Comparison of ENCODE assay signal across 6 fruit fly cellular contexts in genomic region chr3R:11619709-11620409, dm6.
A peak's percentile ranks its signal among the peaks of the same experiment; 100 is the strongest.
TF ChIP-seq lines count a peak whose summit lies in the region.

Jupiter (minus strand) TSS chr3R:11619906.
CG14710 (plus strand) TSS chr3R:11620090.

- TF ChIP-seq CTCF in S2 (optimal IDR thresholded peaks at IDR 0.05; lab: Kevin White, UChicago), result peak; percentile 31 to 38
- peak; percentile 43 for TF ChIP-seq CTCF in whole organism, embryonic (GFP tag; optimal IDR thresholded peaks at IDR 0.05; lab: Kevin White, UChicago)

TF ChIP-seq in whole organism, adult, 20 proteins besides CTCF, POLR2A, EP300 and RAD21 (continues in another document):
- TF ChIP-seq ovo (GFP tag; optimal IDR thresholded peaks at IDR 0.05; lab: Kevin White, UChicago), result peak; percentile 63
- no peak for TF ChIP-seq CG5204 (GFP tag; optimal IDR thresholded peaks at IDR 0.05; lab: Kevin White, UChicago)
- peak; percentile 45 for TF ChIP-seq cic (GFP tag; optimal IDR thresholded peaks at IDR 0.05; lab: Kevin White, UChicago)
- peak; percentile 78 for TF ChIP-seq CG1620 (GFP tag; optimal IDR thresholded peaks at IDR 0.05; lab: Kevin White, UChicago)
- peak; percentile 70 for TF ChIP-seq tj (GFP tag; optimal IDR thresholded peaks at IDR 0.05; lab: Kevin White, UChicago)
- peak; percentile 5 for TF ChIP-seq pad (GFP tag; optimal IDR thresholded peaks at IDR 0.05; lab: Kevin White, UChicago)
- TF ChIP-seq kay (GFP tag; lab: Kevin White, UChicago; ENCODE audit: borderline replicate concordance), result no peak
- TF ChIP-seq toe (GFP tag; optimal IDR thresholded peaks at IDR 0.05; lab: Kevin White, UChicago), result no peak
- TF ChIP-seq bab1 (GFP tag; optimal IDR thresholded peaks at IDR 0.05; lab: Kevin White, UChicago), result peak; percentile 72
- TF ChIP-seq CG14711 (tag; optimal IDR thresholded peaks at IDR 0.05; lab: Kevin White, UChicago), result peak; percentile 72
- peak; percentile 63 for TF ChIP-seq CG7101 (tag; optimal IDR thresholded peaks at IDR 0.05; lab: Kevin White, UChicago)
- TF ChIP-seq Clk (GFP tag; optimal IDR thresholded peaks at IDR 0.05; lab: Kevin White, UChicago), result peak; percentile 59
- peak; percentile 4 for TF ChIP-seq CG12768 (GFP tag; optimal IDR thresholded peaks at IDR 0.05; lab: Kevin White, UChicago)
- TF ChIP-seq CG7045 (GFP tag; optimal IDR thresholded peaks at IDR 0.05; lab: Kevin White, UChicago), result peak; percentile 23
- no peak for TF ChIP-seq cnc (optimal IDR thresholded peaks at IDR 0.05; lab: Kevin White, UChicago)
- TF ChIP-seq CG33017 (tag; optimal IDR thresholded peaks at IDR 0.05; lab: Kevin White, UChicago), result peak; percentile 27
- TF ChIP-seq Hr96 (GFP tag; optimal IDR thresholded peaks at IDR 0.05; lab: Kevin White, UChicago), result no peak
- TF ChIP-seq Crg-1 (GFP tag; optimal IDR thresholded peaks at IDR 0.05; lab: Kevin White, UChicago), result peak; percentile 38

TF ChIP-seq in whole organism, embryonic, 481 proteins besides CTCF, POLR2A, EP300 and RAD21 (continues in another document):
- TF ChIP-seq CG18011 (GFP tag; optimal IDR thresholded peaks at IDR 0.05; lab: Kevin White, UChicago) (peak; percentile 6), unpg (GFP tag; optimal IDR thresholded peaks at IDR 0.05; lab: Kevin White, UChicago) (peak; percentile 53), HmgD (GFP tag; optimal IDR thresholded peaks at IDR 0.05; lab: Kevin White, UChicago) (peak; percentile 96), D19A (tag; optimal IDR thresholded peaks at IDR 0.05; lab: Kevin White, UChicago) (peak; percentile 23), lbe (GFP tag; optimal IDR thresholded peaks at IDR 0.05; lab: Kevin White, UChicago) (peak; percentile 46), pum (GFP tag; optimal IDR thresholded peaks at IDR 0.05; lab: Kevin White, UChicago) (peak; percentile 75), CrebB (tag; optimal IDR thresholded peaks at IDR 0.05; lab: Kevin White, UChicago) (peak; percentile 50), CG15479 (GFP tag; optimal IDR thresholded peaks at IDR 0.05; lab: Kevin White, UChicago) (peak; percentile 4), Awh (GFP tag; IDR thresholded peaks at IDR 0.05; lab: Robert Waterston, UW) (no peak), fd102C (GFP tag; optimal IDR thresholded peaks at IDR 0.05; lab: Kevin White, UChicago) (no peak), CG9876 (GFP tag; optimal IDR thresholded peaks at IDR 0.05; lab: Kevin White, UChicago) (peak; percentile 71), Adf1 (GFP tag; IDR thresholded peaks at IDR 0.05; lab: Robert Waterston, UW) (peak; percentile 23; the same call in 1 of the 2 replicates), hb (GFP tag; IDR thresholded peaks at IDR 0.05; lab: Robert Waterston, UW; ENCODE audit: partially characterized antibody) (no peak), hth (optimal IDR thresholded peaks at IDR 0.05; lab: Kevin White, UChicago) (no peak), pb (GFP tag; optimal IDR thresholded peaks at IDR 0.05; lab: Kevin White, UChicago) (no peak), CG33557 (GFP tag; optimal IDR thresholded peaks at IDR 0.05; lab: Kevin White, UChicago) (peak; percentile 27), CHES-1-like (GFP tag; optimal IDR thresholded peaks at IDR 0.05; lab: Kevin White, UChicago) (peak; percentile 90), knrl (GFP tag; IDR thresholded peaks at IDR 0.05; lab: Robert Waterston, UW; ENCODE audit: partially characterized antibody) (peak; percentile 47; the same call in 1 of the 3 replicates)

TF ChIP-seq in whole organism, prepupa, 60 proteins besides CTCF, POLR2A, EP300 and RAD21 (continues in another document):
- TF ChIP-seq lz (GFP tag; optimal IDR thresholded peaks at IDR 0.05; lab: Kevin White, UChicago) (peak; percentile 73), topi (GFP tag; optimal IDR thresholded peaks at IDR 0.05; lab: Kevin White, UChicago) (peak; percentile 36), CG6276 (GFP tag; optimal IDR thresholded peaks at IDR 0.05; lab: Kevin White, UChicago) (no peak), CG16779 (tag; optimal IDR thresholded peaks at IDR 0.05; lab: Kevin White, UChicago) (no peak), CG4318 (GFP tag; optimal IDR thresholded peaks at IDR 0.05; lab: Kevin White, UChicago) (no peak), esn (GFP tag; optimal IDR thresholded peaks at IDR 0.05; lab: Kevin White, UChicago) (peak; percentile 56), Sox15 (GFP tag; optimal IDR thresholded peaks at IDR 0.05; lab: Kevin White, UChicago) (peak; percentile 49), Eip93F (GFP tag; optimal IDR thresholded peaks at IDR 0.05; lab: Kevin White, UChicago) (no peak), CG34406 (GFP tag; optimal IDR thresholded peaks at IDR 0.05; lab: Kevin White, UChicago) (no peak), acj6 (GFP tag; optimal IDR thresholded peaks at IDR 0.05; lab: Kevin White, UChicago) (peak; percentile 41), Hr4 (GFP tag; optimal IDR thresholded peaks at IDR 0.05; lab: Kevin White, UChicago) (peak; percentile 37), CG32006 (GFP tag; optimal IDR thresholded peaks at IDR 0.05; lab: Kevin White, UChicago) (no peak), Gug (GFP tag; IDR thresholded peaks at IDR 0.05; lab: Robert Waterston, UW) (peak; percentile 50; the same call in 1 of the 2 replicates), Smox (GFP tag; optimal IDR thresholded peaks at IDR 0.05; lab: Kevin White, UChicago) (no peak), pdm3 (GFP tag; optimal IDR thresholded peaks at IDR 0.05; lab: Kevin White, UChicago) (no peak), CG1621 (tag; optimal IDR thresholded peaks at IDR 0.05; lab: Kevin White, UChicago) (peak; percentile 39), CG9139 (GFP tag; optimal IDR thresholded peaks at IDR 0.05; lab: Kevin White, UChicago) (no peak), net (GFP tag; optimal IDR thresholded peaks at IDR 0.05; lab: Kevin White, UChicago) (no peak), CG6792 (GFP tag; optimal IDR thresholded peaks at IDR 0.05; lab: Kevin White, UChicago) (peak; percentile 17)

TF ChIP-seq in whole organism, pupa, 21 proteins besides CTCF, POLR2A, EP300 and RAD21:
- TF ChIP-seq EcR (GFP tag; optimal IDR thresholded peaks at IDR 0.05; lab: Kevin White, UChicago), result peak; percentile 42
- peak; percentile 61; the same call in 1 of the 2 replicates for TF ChIP-seq Ets98B (GFP tag; IDR thresholded peaks at IDR 0.05; lab: Robert Waterston, UW)
- no peak for TF ChIP-seq CG34367 (tag; optimal IDR thresholded peaks at IDR 0.05; lab: Kevin White, UChicago)
- TF ChIP-seq Snoo (tag; optimal IDR thresholded peaks at IDR 0.05; lab: Kevin White, UChicago), result peak; percentile 37
- no peak for TF ChIP-seq CG13204 (GFP tag; optimal IDR thresholded peaks at IDR 0.05; lab: Kevin White, UChicago)
- TF ChIP-seq CG32121 (GFP tag; IDR thresholded peaks at IDR 0.05; lab: Robert Waterston, UW), result peak; percentile 57; the same call in 1 of the 2 replicates
- TF ChIP-seq CG14655 (GFP tag; optimal IDR thresholded peaks at IDR 0.05; lab: Kevin White, UChicago), result no peak
- TF ChIP-seq gl (tag; optimal IDR thresholded peaks at IDR 0.05; lab: Kevin White, UChicago), result peak; percentile 31
- TF ChIP-seq CG8159 (tag; optimal IDR thresholded peaks at IDR 0.05; lab: Kevin White, UChicago), result peak; percentile 41
- TF ChIP-seq fd96Ca (GFP tag; IDR thresholded peaks at IDR 0.05; lab: Robert Waterston, UW), result peak; percentile 51; the same call in 2 of the 3 replicates
- TF ChIP-seq Pif1B (GFP tag; optimal IDR thresholded peaks at IDR 0.05; lab: Kevin White, UChicago), result no peak
- peak; percentile 35 for TF ChIP-seq CG15710 (tag; optimal IDR thresholded peaks at IDR 0.05; lab: Kevin White, UChicago)
- peak; percentile 58 for TF ChIP-seq CG4496 (GFP tag; IDR thresholded peaks at IDR 0.05; lab: Robert Waterston, UW)
- peak; percentile 44; the same call in 1 of the 2 replicates for TF ChIP-seq rn (GFP tag; IDR thresholded peaks at IDR 0.05; lab: Robert Waterston, UW)
- TF ChIP-seq CG17806 (tag; optimal IDR thresholded peaks at IDR 0.05; lab: Kevin White, UChicago), result peak; percentile 39
- no peak for TF ChIP-seq D1 (tag; optimal IDR thresholded peaks at IDR 0.05; lab: Kevin White, UChicago)
- TF ChIP-seq CG10348 (GFP tag; IDR thresholded peaks at IDR 0.05; lab: Robert Waterston, UW), result no peak

TF ChIP-seq in whole organism, wandering third instar larva, 38 proteins besides CTCF, POLR2A, EP300 and RAD21 (continues in another document):
- TF ChIP-seq woc (GFP tag; optimal IDR thresholded peaks at IDR 0.05; lab: Kevin White, UChicago) (peak; percentile 37), CrebA (GFP tag; optimal IDR thresholded peaks at IDR 0.05; lab: Kevin White, UChicago; ENCODE audit: borderline replicate concordance) (no peak), tai (GFP tag; optimal IDR thresholded peaks at IDR 0.05; lab: Kevin White, UChicago) (no peak), CG32264 (GFP tag; optimal IDR thresholded peaks at IDR 0.05; lab: Kevin White, UChicago) (no peak), usp (GFP tag; optimal IDR thresholded peaks at IDR 0.05; lab: Kevin White, UChicago) (no peak), GATAd (GFP tag; optimal IDR thresholded peaks at IDR 0.05; lab: Kevin White, UChicago) (no peak), dmrt93B (GFP tag; optimal IDR thresholded peaks at IDR 0.05; lab: Kevin White, UChicago) (no peak), Hr83 (GFP tag; optimal IDR thresholded peaks at IDR 0.05; lab: Kevin White, UChicago; ENCODE audit: poor library complexity, severe bottlenecking) (peak; percentile 79), pan (optimal IDR thresholded peaks at IDR 0.05; lab: Kevin White, UChicago) (no peak), Sp1 (GFP tag; optimal IDR thresholded peaks at IDR 0.05; lab: Kevin White, UChicago) (peak; percentile 60), N (GFP tag; optimal IDR thresholded peaks at IDR 0.05; lab: Kevin White, UChicago) (no peak), rgr (GFP tag; optimal IDR thresholded peaks at IDR 0.05; lab: Kevin White, UChicago) (peak; percentile 33), jim (GFP tag; optimal IDR thresholded peaks at IDR 0.05; lab: Kevin White, UChicago) (peak; percentile 10), sage (GFP tag; optimal IDR thresholded peaks at IDR 0.05; lab: Kevin White, UChicago) (no peak), Abd-B (GFP tag; optimal IDR thresholded peaks at IDR 0.05; lab: Kevin White, UChicago) (no peak), brk (GFP tag; optimal IDR thresholded peaks at IDR 0.05; lab: Kevin White, UChicago) (no peak), Dfd (GFP tag; optimal IDR thresholded peaks at IDR 0.05; lab: Kevin White, UChicago) (no peak), psq (GFP tag; optimal IDR thresholded peaks at IDR 0.05; lab: Kevin White, UChicago) (peak; percentile 37), Vsx2 (GFP tag; optimal IDR thresholded peaks at IDR 0.05; lab: Kevin White, UChicago; ENCODE audit: partially characterized antibody) (no peak), OdsH (GFP tag; optimal IDR thresholded peaks at IDR 0.05; lab: Kevin White, UChicago) (peak; percentile 48), Myc (optimal IDR thresholded peaks at IDR 0.05; lab: Kevin White, UChicago) (peak; percentile 46), Rel (GFP tag; optimal IDR thresholded peaks at IDR 0.05; lab: Kevin White, UChicago) (no peak), Rel (tag; optimal IDR thresholded peaks at IDR 0.05; lab: Kevin White, UChicago) (peak; percentile 47), Mio (GFP tag; optimal IDR thresholded peaks at IDR 0.05; lab: Kevin White, UChicago) (no peak), Jra (GFP tag; optimal IDR thresholded peaks at IDR 0.05; lab: Kevin White, UChicago) (peak; percentile 29), HLH106 (tag; optimal IDR thresholded peaks at IDR 0.05; lab: Kevin White, UChicago) (peak; percentile 63)
